Worm (Caenorhabditis elegans) whole organism, L1 larva: Measurements from ENCODE around the gene F36F12.3.

ENCODE experiments used
- F16B12.6 ChIP-seq: fragments of 150-350 bp; optimal IDR thresholded peaks from 2 replicates; lab custom pipeline; 2014; ENCODE audit warnings: missing biosample characterization, missing genetic modification characterization
- ama-1 ChIP-seq: fragments of 150-350 bp; optimal IDR thresholded peaks from 2 replicates; lab custom pipeline; 2014
- blmp-1 ChIP-seq: fragments of 150-350 bp; optimal IDR thresholded peaks from 2 replicates; lab custom pipeline; 2014; ENCODE audit warnings: missing biosample characterization, missing genetic modification characterization
- ceh-82 ChIP-seq, 3 experiments: fragments of 150-350 bp in 1 of 3; sonication (generic microtip) in 2 of 3; optimal IDR thresholded peaks; 2 replicates each; lab custom pipeline; 2014 to 2017; ENCODE audit warnings: missing biosample characterization in 3 of 3, missing genetic modification characterization in 3 of 3
- ces-1 ChIP-seq: fragments of 150-350 bp; optimal IDR thresholded peaks from 2 replicates; lab custom pipeline; 2014; ENCODE audit warnings: missing biosample characterization, missing genetic modification reagents, missing genetic modification characterization
- dpl-1 ChIP-seq, 3 experiments: fragments of 150-350 bp in 2 of 3; sonication (generic microtip) in 1 of 3; optimal IDR thresholded peaks; 2 replicates each; lab custom pipeline; 2014 to 2017; ENCODE audit warnings: missing biosample characterization in 3 of 3, missing genetic modification characterization in 3 of 3, missing genetic modification reagents in 3 of 3
- dsc-1 ChIP-seq: sonication (generic microtip); optimal IDR thresholded peaks from 2 replicates; lab custom pipeline; 2016; ENCODE audit warnings: mild to moderate bottlenecking, missing genetic modification characterization, missing compliant biosample characterization
- efl-1 ChIP-seq, 4 experiments: fragments of 150-350 bp; optimal IDR thresholded peaks in 3 of 4; peaks in 1 of 4; 1 replicate in 1 of 4; 2 replicates in 3 of 4; lab custom pipeline; 2014; ENCODE audit warnings: missing biosample characterization in 2 of 4, missing genetic modification characterization in 2 of 4, missing genetic modification reagents in 2 of 4
- egl-13 ChIP-seq: sonication (generic microtip); optimal IDR thresholded peaks from 2 replicates; lab custom pipeline; 2016; ENCODE audit warnings: missing genotype, missing genetic modification reagents, missing genetic modification characterization, missing compliant biosample characterization
- elt-2 ChIP-seq: sonication (generic microtip); optimal IDR thresholded peaks from 2 replicates; lab custom pipeline; 2016; ENCODE audit warnings: missing genetic modification characterization, mild to moderate bottlenecking, inconsistent platforms, missing compliant biosample characterization, missing genetic modification reagents
- elt-3 ChIP-seq, 6 experiments: fragments of 150-350 bp in 1 of 6; sonication (generic microtip); optimal IDR thresholded peaks; 2 replicates each; lab custom pipeline; 2017 to 2018; ENCODE audit warnings: missing biosample characterization in 6 of 6, missing genetic modification characterization in 6 of 6, inconsistent platforms in 1 of 6
- ets-5 ChIP-seq: fragments of 200-800 bp; sonication (Bioruptor generic); IDR thresholded peaks from 2 replicates; pipeline ENCODE4 v1.3.6; 2022; ENCODE audit warnings: missing genetic modification characterization, missing compliant biosample characterization
- fkh-8 ChIP-seq: sonication (generic microtip); optimal IDR thresholded peaks from 2 replicates; lab custom pipeline; 2016; ENCODE audit warnings: mild to moderate bottlenecking, missing genetic modification characterization, missing compliant biosample characterization
- fos-1 ChIP-seq: fragments of 150-350 bp; optimal IDR thresholded peaks from 2 replicates; lab custom pipeline; 2014; ENCODE audit warnings: missing biosample characterization, missing genetic modification characterization
- irx-1 ChIP-seq: sonication (generic microtip); optimal IDR thresholded peaks from 2 replicates; lab custom pipeline; 2016; ENCODE audit warnings: missing genetic modification characterization, missing compliant biosample characterization
- lin-14 ChIP-seq: fragments of 200-800 bp; sonication (Bioruptor generic); optimal IDR thresholded peaks from 2 replicates; lab custom pipeline; 2018; ENCODE audit warnings: mild to moderate bottlenecking, missing genetic modification characterization, moderate library complexity, missing compliant biosample characterization
- lin-15B ChIP-seq: fragments of 150-350 bp; sonication (generic microtip); optimal IDR thresholded peaks from 3 replicates; lab custom pipeline; 2014; ENCODE audit warnings: missing biosample characterization, missing genetic modification characterization
- lin-35 ChIP-seq, 2 experiments: fragments of 150-350 bp; optimal IDR thresholded peaks; 2 replicates each; lab custom pipeline; 2014; ENCODE audit warnings: missing biosample characterization in 2 of 2, missing genetic modification characterization in 2 of 2, missing genetic modification reagents in 2 of 2
- lin-39 ChIP-seq: fragments of 150-350 bp; optimal IDR thresholded peaks from 2 replicates; lab custom pipeline; 2014; ENCODE audit warnings: missing biosample characterization, missing genetic modification reagents, missing genetic modification characterization
- lsy-2 ChIP-seq, 2 experiments: fragments of 150-350 bp; optimal IDR thresholded peaks; 2 replicates each; lab custom pipeline; 2014; ENCODE audit warnings: missing biosample characterization in 2 of 2, missing genetic modification characterization in 2 of 2
- mep-1 ChIP-seq: fragments of 150-350 bp; optimal IDR thresholded peaks from 2 replicates; lab custom pipeline; 2014; ENCODE audit warnings: missing biosample characterization, missing genetic modification characterization
- nhr-20 ChIP-seq: sonication (generic microtip); optimal IDR thresholded peaks from 2 replicates; lab custom pipeline; 2016; ENCODE audit warnings: mild to moderate bottlenecking, missing genetic modification characterization, missing compliant biosample characterization
- nhr-71 ChIP-seq: sonication (generic microtip); optimal IDR thresholded peaks from 2 replicates; lab custom pipeline; 2016; ENCODE audit warnings: mild to moderate bottlenecking, missing genetic modification characterization, moderate library complexity, missing compliant biosample characterization
- nhr-84 ChIP-seq: sonication (generic microtip); optimal IDR thresholded peaks from 2 replicates; lab custom pipeline; 2017; ENCODE audit warnings: missing biosample characterization, missing genetic modification characterization
- nhr-85 ChIP-seq: sonication (generic microtip); peaks from one replicate; lab custom pipeline; 2016; ENCODE audit warnings: missing genetic modification characterization, inconsistent platforms, missing compliant biosample characterization
- skn-1 ChIP-seq: fragments of 150-350 bp; optimal IDR thresholded peaks from 2 replicates; lab custom pipeline; 2014; ENCODE audit warnings: missing biosample characterization, missing genetic modification characterization
- snu-23 ChIP-seq: sonication (generic microtip); optimal IDR thresholded peaks from 2 replicates; lab custom pipeline; 2016; ENCODE audit warnings: missing genetic modification characterization, missing compliant biosample characterization
- sox-4 ChIP-seq: sonication (generic microtip); optimal IDR thresholded peaks from 2 replicates; lab custom pipeline; 2016; ENCODE audit warnings: missing genetic modification characterization, missing compliant biosample characterization
- swsn-7 ChIP-seq: sonication (generic microtip); optimal IDR thresholded peaks from 2 replicates; lab custom pipeline; 2016; ENCODE audit warnings: missing genetic modification characterization, missing compliant biosample characterization
- tlp-1 ChIP-seq: fragments of 150-350 bp; optimal IDR thresholded peaks from 2 replicates; lab custom pipeline; 2014; ENCODE audit warnings: missing biosample characterization, missing genetic modification characterization
- unc-130 ChIP-seq: fragments of 150-350 bp; optimal IDR thresholded peaks from 2 replicates; lab custom pipeline; 2017; ENCODE audit warnings: missing biosample characterization, missing genetic modification characterization, inconsistent platforms
- vab-15 ChIP-seq: sonication (generic microtip); optimal IDR thresholded peaks from 2 replicates; lab custom pipeline; 2017; ENCODE audit warnings: missing genotype, mild to moderate bottlenecking, missing genetic modification characterization, missing compliant biosample characterization
- zip-4 ChIP-seq: fragments of 200-800 bp; sonication (Bioruptor generic); optimal IDR thresholded peaks from 2 replicates; lab custom pipeline; 2018; ENCODE audit warnings: mild to moderate bottlenecking, missing genetic modification characterization, moderate library complexity, missing compliant biosample characterization

The F36F12.3 gene

ce11 chrV:2054254-2054653 is 31.3 kb upstream of the F36F12.3 start:
- no peak for TF ChIP-seq lin-39 (tag; lab: Kevin White, UChicago)
- peak; percentile 55 for TF ChIP-seq blmp-1 (tag; lab: Kevin White, UChicago)
- no peak for TF ChIP-seq sox-4 (tag; lab: Kevin White, UChicago)
- TF ChIP-seq fkh-8 (tag; lab: Kevin White, UChicago): no peak
- no peak for TF ChIP-seq ets-5 (GFP tag; lab: Robert Waterston, UW)
- TF ChIP-seq elt-3 (tag; optimal IDR thresholded peaks at IDR 0.05; lab: Kevin White, UChicago): no peak
- no peak for TF ChIP-seq dpl-1 (GFP tag; optimal IDR thresholded peaks at IDR 0.05; lab: Kevin White, UChicago)
- TF ChIP-seq nhr-20 (tag; lab: Kevin White, UChicago): peak; percentile 20
- TF ChIP-seq swsn-7 (tag; lab: Kevin White, UChicago): no peak
- TF ChIP-seq irx-1: no peak
- TF ChIP-seq ces-1 (GFP tag; lab: Kevin White, UChicago): no peak
- peak in 1 of 2 experiments; percentile 0 for TF ChIP-seq efl-1 (optimal IDR thresholded peaks at IDR 0.05; lab: Kevin White, UChicago)
- TF ChIP-seq efl-1 (GFP tag; optimal IDR thresholded peaks at IDR 0.05 in 1 of 2; lab: Kevin White, UChicago): no peak
- no peak for TF ChIP-seq lin-35 (GFP tag; optimal IDR thresholded peaks at IDR 0.05; lab: Kevin White, UChicago)

- no peak for TF ChIP-seq tlp-1 (tag; lab: Kevin White, UChicago)
- TF ChIP-seq elt-2 (tag; lab: Kevin White, UChicago): peak; percentile 12
- TF ChIP-seq skn-1 (tag; lab: Kevin White, UChicago): no peak
- peak; percentile 56 for TF ChIP-seq nhr-85 (tag; lab: Kevin White, UChicago)
- TF ChIP-seq fkh-8 (tag; lab: Kevin White, UChicago): peak; percentile 15
- peak; percentile 60 for TF ChIP-seq F16B12.6 (tag; lab: Kevin White, UChicago)
- peak; percentile 47 for TF ChIP-seq blmp-1 (tag; lab: Kevin White, UChicago)
- TF ChIP-seq dpl-1 (GFP tag; optimal IDR thresholded peaks at IDR 0.05; lab: Kevin White, UChicago): no peak
- TF ChIP-seq mep-1 (tag; lab: Kevin White, UChicago): peak; percentile 17
- peak; percentile 15 for TF ChIP-seq dsc-1 (tag; lab: Kevin White, UChicago)
- no peak for TF ChIP-seq fos-1 (tag; lab: Kevin White, UChicago)
- peak in 1 of 2 experiments; percentile 20 for TF ChIP-seq lsy-2 (tag; optimal IDR thresholded peaks at IDR 0.05; lab: Kevin White, UChicago)
- TF ChIP-seq lin-14 (GFP tag; lab: Kevin White, UChicago): peak; percentile 87
- TF ChIP-seq efl-1 (optimal IDR thresholded peaks at IDR 0.05; lab: Kevin White, UChicago): peak; percentile 17 to 19
- no peak for TF ChIP-seq efl-1 (GFP tag; optimal IDR thresholded peaks at IDR 0.05 in 1 of 2; lab: Kevin White, UChicago)
- peak; percentile 33 for TF ChIP-seq nhr-20 (tag; lab: Kevin White, UChicago)
- peak; percentile 8 for TF ChIP-seq nhr-71
- TF ChIP-seq snu-23: peak; percentile 33
- TF ChIP-seq unc-130: no peak
- TF ChIP-seq, all 84 proteins: peak for 13
Observed at ce11 chrV:2055765-2056504, 29.7 kb upstream of the F36F12.3 start.

DNA sequence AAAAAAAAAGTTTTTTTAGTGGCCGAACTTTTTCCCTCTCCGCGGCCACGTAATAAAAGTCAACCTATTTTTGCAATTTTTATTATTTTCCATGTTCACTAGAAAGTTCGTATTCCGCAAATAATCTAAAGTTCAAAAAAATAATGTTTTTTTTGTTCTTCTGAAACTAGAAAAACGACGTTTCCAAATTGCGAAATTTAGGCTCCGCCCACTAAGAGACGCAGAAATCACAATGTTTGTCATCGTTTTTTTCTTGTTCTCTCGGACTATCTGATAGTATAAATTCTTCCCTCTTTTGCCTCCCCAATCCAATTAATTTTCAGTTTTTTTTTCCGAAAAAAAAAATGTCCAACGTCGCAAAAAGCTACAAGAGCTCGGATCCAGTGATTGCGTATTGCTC is 28.3 kb upstream of the F36F12.3 start, which contains the start of gene comt-3:
TSS of gene comt-3 (plus strand) at position 214 of the 400 bp plus-strand sequence.
- TF ChIP-seq egl-13 (tag; lab: Kevin White, UChicago) (no peak), nhr-84 (tag; lab: Kevin White, UChicago) (no peak), nhr-20 (tag; lab: Kevin White, UChicago) (peak; percentile 39), ceh-82 (tag; optimal IDR thresholded peaks at IDR 0.05; lab: Kevin White, UChicago) (no peak), efl-1 (optimal IDR thresholded peaks at IDR 0.05; lab: Kevin White, UChicago) (no peak), efl-1 (GFP tag; optimal IDR thresholded peaks at IDR 0.05 in 1 of 2; lab: Kevin White, UChicago) (peak in 1 of 2 experiments; percentile 24), zip-4 (peak; percentile 22), ama-1 (no peak), lin-35 (GFP tag; optimal IDR thresholded peaks at IDR 0.05; lab: Kevin White, UChicago) (peak in 1 of 2 experiments; percentile 3), nhr-71 (peak; percentile 8), skn-1 (tag; lab: Kevin White, UChicago) (peak; percentile 99), lin-15B (tag; lab: Kevin White, UChicago) (no peak)

DNA sequence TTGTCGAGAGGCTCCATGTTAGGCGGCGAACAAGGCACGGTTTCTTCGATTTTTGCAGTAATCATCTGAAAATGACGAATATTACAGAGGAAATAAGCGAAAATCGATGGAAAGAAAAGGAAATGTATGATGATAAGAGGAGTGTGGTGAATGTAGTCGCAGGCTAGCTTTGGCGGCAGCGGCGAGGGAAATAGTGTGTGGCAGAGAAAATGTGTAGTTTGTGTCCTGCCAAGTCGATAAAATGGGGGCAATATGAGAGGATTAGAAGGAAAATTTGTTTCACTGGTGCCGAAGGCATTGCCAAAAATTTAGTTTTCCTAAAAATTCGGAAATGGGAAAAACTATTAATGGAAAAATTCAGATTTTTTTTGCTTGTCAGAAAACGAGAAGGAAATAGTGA is 18.8 kb upstream of the F36F12.3 start, which contains the start of gene nhr-86:
TSS of gene nhr-86 (minus strand) at position 71 of the 400 bp plus-strand sequence.
- TF ChIP-seq nhr-20 (tag; lab: Kevin White, UChicago): peak; percentile 27
- no peak for TF ChIP-seq vab-15
- TF ChIP-seq nhr-85 (tag; lab: Kevin White, UChicago): peak; percentile 31
- peak in 1 of 2 experiments; percentile 33 for TF ChIP-seq lin-35 (GFP tag; optimal IDR thresholded peaks at IDR 0.05; lab: Kevin White, UChicago)
- TF ChIP-seq skn-1 (tag; lab: Kevin White, UChicago): peak; percentile 22
- TF ChIP-seq snu-23: peak; percentile 39
- no peak for TF ChIP-seq egl-13 (tag; lab: Kevin White, UChicago)
- TF ChIP-seq blmp-1 (tag; lab: Kevin White, UChicago): peak; percentile 54
